Worm (Caenorhabditis elegans) whole organism, early embryonic: ENCODE measurements around the gene jun-1.
A peak's percentile ranks its signal among the peaks of the same experiment; 100 is the strongest.

Experiments
- B0310.2 ChIP-seq: sonication (generic microtip); optimal IDR thresholded peaks from 2 replicates; lab custom pipeline; 2016; ENCODE audit warnings: mild to moderate bottlenecking, missing genetic modification characterization, missing compliant biosample characterization
- F13C5.2 ChIP-seq: sonication (generic microtip); optimal IDR thresholded peaks from 2 replicates; lab custom pipeline; 2017; ENCODE audit warnings: mild to moderate bottlenecking, missing genetic modification characterization, inconsistent platforms, missing compliant biosample characterization
- aly-1 ChIP-seq: sonication (generic microtip); optimal IDR thresholded peaks from 2 replicates; lab custom pipeline; 2016; ENCODE audit warnings: missing genetic modification characterization, missing compliant biosample characterization
- ama-1 ChIP-seq: fragments of 150-350 bp; optimal IDR thresholded peaks from 2 replicates; lab custom pipeline; 2014
- ceh-13 ChIP-seq: fragments of 200-800 bp; sonication (Bioruptor generic); optimal IDR thresholded peaks from 2 replicates; lab custom pipeline; 2018; ENCODE audit warnings: mild to moderate bottlenecking, missing genetic modification characterization, missing compliant biosample characterization
- ceh-36 ChIP-seq: sonication (generic microtip); optimal IDR thresholded peaks from 2 replicates; lab custom pipeline; 2016; ENCODE audit warnings: missing genetic modification characterization, inconsistent platforms, missing compliant biosample characterization
- ets-7 ChIP-seq: sonication (generic microtip); optimal IDR thresholded peaks from 2 replicates; lab custom pipeline; 2016; ENCODE audit warnings: missing genotype, missing genetic modification characterization, missing compliant biosample characterization
- flt-1 ChIP-seq: fragments of 200-800 bp; sonication (Bioruptor generic); IDR thresholded peaks from 2 replicates; pipeline ENCODE4 v1.3.6; 2022; ENCODE audit warnings: missing genetic modification characterization, missing compliant biosample characterization
- hmbx-1 ChIP-seq: sonication (generic microtip); optimal IDR thresholded peaks from 2 replicates; lab custom pipeline; 2016; ENCODE audit warnings: mild to moderate bottlenecking, missing genetic modification characterization, missing compliant biosample characterization
- hmg-4 ChIP-seq: fragments of 200-800 bp; sonication (Bioruptor generic); optimal IDR thresholded peaks from 2 replicates; lab custom pipeline; 2018; ENCODE audit warnings: mild to moderate bottlenecking, missing genetic modification characterization, missing compliant biosample characterization
- hnd-1 ChIP-seq: sonication (generic microtip); optimal IDR thresholded peaks from 2 replicates; lab custom pipeline; 2016; ENCODE audit warnings: missing genetic modification characterization, missing compliant biosample characterization
- pes-1 ChIP-seq: fragments of 200-800 bp; sonication (Bioruptor generic); IDR thresholded peaks from 2 replicates; pipeline ENCODE4 v1.3.6; 2022; ENCODE audit warnings: missing genetic modification reagents, missing genetic modification characterization, missing compliant biosample characterization
- scrt-1 ChIP-seq: fragments of 200-800 bp; sonication (Bioruptor generic); IDR thresholded peaks from 2 replicates; pipeline ENCODE4 v1.3.6; 2022; ENCODE audit warnings: missing genetic modification characterization, missing compliant biosample characterization
- sea-1 ChIP-seq: fragments of 200-800 bp; sonication (Bioruptor generic); conservative IDR thresholded peaks from 2 replicates; pipeline ENCODE4 v1.3.6; 2022; ENCODE audit warnings: missing genetic modification characterization, missing compliant biosample characterization
- tbx-11 ChIP-seq: fragments of 200-800 bp; sonication (Bioruptor generic); IDR thresholded peaks from 2 replicates; pipeline ENCODE4 v1.3.6; 2022; ENCODE audit warnings: missing genetic modification characterization, missing compliant biosample characterization
- tbx-37 ChIP-seq: fragments of 200-800 bp; sonication (Bioruptor generic); conservative IDR thresholded peaks from 2 replicates; pipeline ENCODE4 v1.3.6; 2022; ENCODE audit warnings: missing genetic modification reagents, missing genetic modification characterization, missing compliant biosample characterization
- tra-4 ChIP-seq: sonication (generic microtip); optimal IDR thresholded peaks from 2 replicates; lab custom pipeline; 2017; ENCODE audit warnings: missing genetic modification characterization, missing compliant biosample characterization

Gene jun-1

DNA sequence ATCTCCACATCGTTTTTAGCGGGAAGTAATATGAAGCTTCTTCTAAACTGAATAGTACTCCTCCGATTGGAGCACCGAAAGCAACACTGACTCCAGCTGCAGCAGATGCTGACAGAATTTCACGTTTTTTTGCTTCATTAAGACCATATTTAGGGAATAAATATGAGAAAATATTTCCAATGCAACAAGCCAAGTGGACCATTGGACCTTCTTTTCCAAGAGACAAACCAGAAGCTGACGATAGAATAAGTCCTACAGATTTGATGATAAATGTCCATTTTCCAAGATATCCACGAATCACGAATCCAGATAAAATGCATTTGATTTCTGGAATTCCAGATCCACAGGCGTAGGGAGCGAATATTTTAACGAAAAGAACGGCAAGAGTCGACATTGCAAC lies 15.7 kb upstream of the jun-1 start:
- TF ChIP-seq tbx-11 (GFP tag; lab: Robert Waterston, UW), result no peak
- TF ChIP-seq F13C5.2, result no peak
- no peak for TF ChIP-seq sea-1 (GFP tag; lab: Robert Waterston, UW)
- TF ChIP-seq ets-7, result no peak
- no peak for TF ChIP-seq B0310.2 (tag; lab: Kevin White, UChicago)
- no peak for TF ChIP-seq ceh-13
- TF ChIP-seq ceh-36, result no peak
- no peak for TF ChIP-seq hmbx-1 (tag; lab: Kevin White, UChicago)
- TF ChIP-seq aly-1 (tag; lab: Kevin White, UChicago), result no peak

DNA sequence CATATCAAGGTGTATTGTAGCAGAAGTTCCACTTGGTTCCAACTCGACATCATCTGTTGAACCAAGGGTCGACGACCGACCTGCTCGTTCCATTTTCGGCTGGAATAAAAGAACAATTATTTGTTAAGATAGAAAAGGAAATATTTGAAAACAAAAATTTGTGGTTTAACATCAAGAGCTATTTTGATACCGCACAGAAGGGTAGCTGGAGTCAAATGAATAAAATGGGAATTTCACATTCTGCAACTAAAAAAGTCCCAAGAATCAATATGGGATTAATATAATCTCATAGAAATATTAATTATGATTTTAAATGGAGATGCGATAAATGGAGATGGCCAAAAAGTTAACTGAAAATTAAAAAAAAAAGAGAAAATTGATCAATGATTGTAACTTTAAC lies 14.5 kb upstream of the jun-1 start, which contains the start of gene clh-5:
Gene clh-5, minus strand, starts transcription at position 101 of the 400 bp plus-strand sequence.
- TF ChIP-seq hmg-4 (GFP tag; lab: Kevin White, UChicago), result no peak
- no peak for TF ChIP-seq hnd-1 (tag; lab: Kevin White, UChicago)
- TF ChIP-seq hmbx-1 (tag; lab: Kevin White, UChicago), result no peak
- no peak for TF ChIP-seq sea-1 (GFP tag; lab: Robert Waterston, UW)
- no peak for TF ChIP-seq ama-1 (lab: Kevin White, UChicago)
- TF ChIP-seq ceh-13, result no peak
- TF ChIP-seq aly-1 (tag; lab: Kevin White, UChicago), result no peak
- TF ChIP-seq tbx-37 (GFP tag; lab: Robert Waterston, UW), result no peak
- no peak for TF ChIP-seq ets-7
- no peak for TF ChIP-seq tra-4 (tag; lab: Kevin White, UChicago)
- TF ChIP-seq B0310.2 (tag; lab: Kevin White, UChicago), result no peak
- TF ChIP-seq ceh-36, result no peak
- no peak for TF ChIP-seq tbx-11 (GFP tag; lab: Robert Waterston, UW)
- TF ChIP-seq flt-1 (GFP tag; lab: Robert Waterston, UW), result no peak
- no peak for TF ChIP-seq F13C5.2
- no peak for TF ChIP-seq pes-1 (GFP tag; lab: Robert Waterston, UW)
- TF ChIP-seq scrt-1 (GFP tag; lab: Robert Waterston, UW), result no peak

- TF ChIP-seq ceh-36, result peak; percentile 33
- TF ChIP-seq F13C5.2, result peak; percentile 57
- TF ChIP-seq hnd-1 (tag; lab: Kevin White, UChicago), result no peak
These were observed 13.9 kb upstream of the jun-1 start, which contains the start of gene T24H10.1 for ce11 chrII:9099017-9099416. T24H10.1 (plus strand) TSS chrII:9099371.

- TF ChIP-seq hnd-1 (tag; lab: Kevin White, UChicago) (no peak), sea-1 (GFP tag; lab: Robert Waterston, UW) (no peak), B0310.2 (tag; lab: Kevin White, UChicago) (no peak), hmg-4 (GFP tag; lab: Kevin White, UChicago) (no peak), F13C5.2 (no peak), aly-1 (tag; lab: Kevin White, UChicago) (no peak), ceh-13 (no peak), tbx-11 (GFP tag; lab: Robert Waterston, UW) (no peak), ceh-36 (no peak), ets-7 (no peak), hmbx-1 (tag; lab: Kevin White, UChicago) (no peak), tbx-37 (GFP tag; lab: Robert Waterston, UW) (no peak), flt-1 (GFP tag; lab: Robert Waterston, UW) (no peak), ama-1 (lab: Kevin White, UChicago) (no peak)
These were observed 12.2 kb upstream of the jun-1 start, which contains the start of gene T24H10.5 for ce11 chrII:9100798-9101197. T24H10.5 (plus strand) TSS chrII:9101098.

DNA sequence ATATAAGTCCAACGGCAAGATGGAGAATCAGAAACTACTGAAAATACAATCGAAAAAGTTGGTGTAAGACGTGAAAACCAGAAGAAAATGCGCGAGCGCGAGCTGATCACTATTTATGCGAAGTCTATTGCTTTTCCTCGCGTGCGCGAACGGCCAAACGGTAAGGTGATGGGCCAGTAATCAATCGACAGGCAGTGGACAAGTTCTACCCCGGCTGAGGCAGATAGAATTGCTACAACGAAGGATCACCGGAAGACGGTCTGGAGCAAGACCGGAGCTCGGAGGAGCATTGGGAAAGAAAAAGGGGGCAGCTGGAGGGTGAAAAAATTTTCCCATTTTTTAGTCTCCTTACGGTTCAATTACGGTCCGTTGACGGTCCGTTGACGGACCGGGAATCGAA lies 10.3 kb upstream of the jun-1 start:
- TF ChIP-seq tbx-11 (GFP tag; lab: Robert Waterston, UW), result peak; percentile 71
- peak; percentile 79 for TF ChIP-seq scrt-1 (GFP tag; lab: Robert Waterston, UW)
- TF ChIP-seq tbx-37 (GFP tag; lab: Robert Waterston, UW), result 0 out of 2 replicates have a peak, but pooled peaks have one; percentile 31
- TF ChIP-seq flt-1 (GFP tag; lab: Robert Waterston, UW), result peak; percentile 66
- TF ChIP-seq sea-1 (GFP tag; lab: Robert Waterston, UW), result peak; percentile 66
- peak; percentile 76 for TF ChIP-seq pes-1 (GFP tag; lab: Robert Waterston, UW)

DNA sequence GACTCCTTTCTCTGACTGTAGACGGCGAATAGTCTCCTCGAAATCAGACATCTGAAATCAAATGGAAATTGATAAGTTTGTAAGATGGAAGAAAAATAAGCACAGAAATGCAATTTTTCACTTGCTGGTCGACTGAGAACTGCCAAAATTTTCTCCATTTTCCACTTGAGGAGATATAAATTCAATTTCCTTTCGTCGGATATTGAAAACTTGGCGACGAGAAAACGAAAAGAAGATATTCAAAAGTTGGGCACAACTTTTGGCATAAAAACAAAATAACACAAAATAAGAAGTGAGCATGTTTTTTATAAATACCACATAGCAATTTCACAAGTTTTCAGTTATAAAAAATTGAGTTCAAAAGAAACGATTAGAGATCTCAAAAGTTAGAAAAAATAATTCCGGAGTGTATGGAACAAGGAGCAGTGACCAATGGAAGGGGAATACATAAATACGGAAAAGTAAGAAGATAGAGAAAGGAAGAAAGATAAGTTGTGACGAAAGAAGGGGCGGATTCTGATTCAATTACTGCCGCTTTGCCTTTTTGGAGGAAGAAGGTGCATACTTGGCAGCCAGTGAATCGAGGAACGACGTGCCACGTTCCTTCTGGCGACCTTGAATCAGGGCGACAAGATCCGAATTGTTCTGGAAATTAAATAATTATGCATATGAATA lies 5.7 kb upstream of the jun-1 start, which contains the start of gene dyrb-1:
Gene dyrb-1, minus strand, starts transcription at position 51 of the 675 bp plus-strand sequence.
- no peak for TF ChIP-seq hmbx-1 (tag; lab: Kevin White, UChicago)
- TF ChIP-seq tbx-37 (GFP tag; lab: Robert Waterston, UW), result no peak
- no peak for TF ChIP-seq hmg-4 (GFP tag; lab: Kevin White, UChicago)
- no peak for TF ChIP-seq B0310.2 (tag; lab: Kevin White, UChicago)

- TF ChIP-seq tbx-11 (GFP tag; lab: Robert Waterston, UW), result no peak
- no peak for TF ChIP-seq sea-1 (GFP tag; lab: Robert Waterston, UW)
- TF ChIP-seq tra-4 (tag; lab: Kevin White, UChicago), result no peak
- no peak for TF ChIP-seq hmg-4 (GFP tag; lab: Kevin White, UChicago)
- TF ChIP-seq tbx-37 (GFP tag; lab: Robert Waterston, UW), result no peak
- TF ChIP-seq B0310.2 (tag; lab: Kevin White, UChicago), result no peak
- no peak for TF ChIP-seq ceh-36
- TF ChIP-seq ets-7, result no peak
- TF ChIP-seq hnd-1 (tag; lab: Kevin White, UChicago), result no peak
- no peak for TF ChIP-seq hmbx-1 (tag; lab: Kevin White, UChicago)
- no peak for TF ChIP-seq flt-1 (GFP tag; lab: Robert Waterston, UW)
- no peak for TF ChIP-seq ceh-13
- no peak for TF ChIP-seq pes-1 (GFP tag; lab: Robert Waterston, UW)
- TF ChIP-seq ama-1 (lab: Kevin White, UChicago), result no peak
- no peak for TF ChIP-seq aly-1 (tag; lab: Kevin White, UChicago)
- no peak for TF ChIP-seq scrt-1 (GFP tag; lab: Robert Waterston, UW)
- no peak for TF ChIP-seq F13C5.2
These were observed 4.5 kb upstream of the jun-1 start, which contains the start of gene dnj-23 for ce11 chrII:9108443-9108842. dnj-23 (minus strand) TSS chrII:9108600.
